Fruit fly (Drosophila melanogaster): ENCODE results near the gene CG15537.

DNA sequence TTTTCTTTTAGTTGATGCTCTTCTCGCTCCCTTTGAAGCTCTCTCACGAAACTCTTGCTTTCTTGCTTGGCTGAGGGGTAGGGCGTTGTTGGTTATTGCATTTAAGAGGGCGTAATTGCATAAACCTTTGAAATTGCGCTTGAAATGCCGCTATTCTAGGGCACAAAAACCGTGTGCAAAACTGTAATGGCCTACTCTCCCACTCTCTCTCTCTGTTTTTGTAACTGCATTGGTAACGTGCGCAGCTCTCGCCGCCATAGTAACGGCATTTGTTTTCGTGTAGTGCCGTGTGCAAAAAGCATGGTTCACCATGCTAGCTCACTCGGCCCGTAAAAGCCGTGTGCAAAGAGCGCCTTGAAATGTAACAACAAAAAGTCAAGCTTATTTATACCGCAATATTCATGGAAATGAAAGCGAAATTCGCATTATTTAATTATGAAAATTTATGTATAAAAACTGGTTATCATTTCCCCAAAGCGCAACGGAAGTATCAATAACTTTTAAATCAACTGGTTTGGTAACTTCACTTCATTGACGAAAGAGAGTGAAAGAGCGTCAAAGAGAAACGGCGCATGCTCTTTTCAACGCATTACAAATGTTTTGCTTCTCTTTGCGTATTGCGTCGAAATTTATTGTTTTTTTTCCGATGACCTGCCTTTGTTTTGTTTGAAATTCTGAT is 56.5 kb downstream of the CG15537 start:
- TF ChIP-seq CG8478 (optimal IDR thresholded peaks at IDR 0.05), result no peak
- no peak for TF ChIP-seq CTCF (optimal IDR thresholded peaks at IDR 0.05)
